Worm (Caenorhabditis elegans) whole organism, young adult: ENCODE measurements around the gene F54D5.2.

ENCODE experiments used
- B0035.1 ChIP-seq: sonication (generic microtip); optimal IDR thresholded peaks from 2 replicates; lab custom pipeline; 2016; ENCODE audit warnings: missing genetic modification characterization, mild to moderate bottlenecking, missing compliant biosample characterization, missing genotype, missing genetic modification reagents
- B0261.1 ChIP-seq: sonication (generic microtip); optimal IDR thresholded peaks from 2 replicates; lab custom pipeline; 2016; ENCODE audit warnings: mild to moderate bottlenecking, missing genetic modification characterization, moderate library complexity, missing compliant biosample characterization
- D2030.7 ChIP-seq: fragments of 200-800 bp; sonication (Bioruptor generic); IDR thresholded peaks from 2 replicates; pipeline ENCODE4 v1.3.6; 2022; ENCODE audit warnings: missing genetic modification reagents, missing genetic modification characterization, missing compliant biosample characterization
- F22D6.2 ChIP-seq: sonication (generic microtip); optimal IDR thresholded peaks from 2 replicates; lab custom pipeline; 2016; ENCODE audit warnings: mild to moderate bottlenecking, missing genetic modification characterization, missing compliant biosample characterization
- F33H1.4 ChIP-seq: fragments of 200-800 bp; sonication (Bioruptor generic); IDR thresholded peaks from 2 replicates; pipeline ENCODE4 v1.3.6; 2022; ENCODE audit warnings: missing genetic modification reagents, missing genetic modification characterization, missing compliant biosample characterization
- F49E8.2 ChIP-seq: sonication (generic microtip); optimal IDR thresholded peaks from 3 replicates; lab custom pipeline; 2017; ENCODE audit warnings: missing genetic modification characterization, mild to moderate bottlenecking, missing compliant biosample characterization, antibody characterized with exemption, moderate library complexity; ENCODE audit not compliant: insufficient read depth
- F52B5.7 ChIP-seq: sonication (generic microtip); optimal IDR thresholded peaks from 2 replicates; lab custom pipeline; 2016; ENCODE audit warnings: mild to moderate bottlenecking, missing genetic modification characterization, missing compliant biosample characterization
- Y95B8A.8 ChIP-seq: fragments of 200-800 bp; sonication (Bioruptor generic); IDR thresholded peaks from 2 replicates; pipeline ENCODE4 v1.3.6; 2022; ENCODE audit warnings: missing genetic modification reagents, missing genetic modification characterization, missing compliant biosample characterization
- ama-1 ChIP-seq, 3 experiments: fragments of 150-350 bp in 1 of 3; sonication (generic microtip) in 2 of 3; optimal IDR thresholded peaks; 2 replicates each; lab custom pipeline; 2014 to 2018; ENCODE audit warnings: missing biosample characterization in 2 of 3, missing genetic modification characterization in 2 of 3, missing genetic modification reagents in 2 of 3
- athp-1 ChIP-seq: sonication (generic microtip); optimal IDR thresholded peaks from 2 replicates; lab custom pipeline; 2017; ENCODE audit warnings: mild to moderate bottlenecking, missing genetic modification characterization, missing compliant biosample characterization
- cebp-2 ChIP-seq: fragments of 200-800 bp; sonication (Bioruptor generic); IDR thresholded peaks from 2 replicates; pipeline ENCODE4 v1.3.6; 2022; ENCODE audit warnings: missing genetic modification characterization, missing compliant biosample characterization
- ceh-100 ChIP-seq: fragments of 200-800 bp; sonication (Bioruptor generic); IDR thresholded peaks from 2 replicates; pipeline ENCODE4 v1.3.6; 2022; ENCODE audit warnings: missing genetic modification reagents, missing genetic modification characterization, missing compliant biosample characterization
- ceh-27 ChIP-seq: fragments of 200-800 bp; sonication (Bioruptor generic); optimal IDR thresholded peaks from 2 replicates; lab custom pipeline; 2018; ENCODE audit warnings: mild to moderate bottlenecking, missing genetic modification characterization, moderate library complexity, missing compliant biosample characterization
- ceh-79 ChIP-seq: sonication (generic microtip); optimal IDR thresholded peaks from 2 replicates; lab custom pipeline; 2017; ENCODE audit warnings: mild to moderate bottlenecking, missing genetic modification characterization, missing compliant biosample characterization
- ceh-91 ChIP-seq: fragments of 200-800 bp; sonication (Bioruptor generic); IDR thresholded peaks from 2 replicates; pipeline ENCODE4 v1.3.6; 2022; ENCODE audit warnings: missing genetic modification reagents, missing genetic modification characterization, missing compliant biosample characterization
- dpl-1 ChIP-seq: fragments of 150-350 bp; optimal IDR thresholded peaks from 2 replicates; lab custom pipeline; 2014; ENCODE audit warnings: missing biosample characterization, missing genetic modification reagents, missing genetic modification characterization
- efl-1 ChIP-seq: fragments of 150-350 bp; optimal IDR thresholded peaks from 2 replicates; lab custom pipeline; 2014; ENCODE audit warnings: missing biosample characterization, missing genetic modification reagents, missing genetic modification characterization
- egl-44 ChIP-seq: fragments of 200-800 bp; sonication (Bioruptor generic); IDR thresholded peaks from 2 replicates; pipeline ENCODE4 v1.3.6; 2022; ENCODE audit warnings: missing genetic modification reagents, missing genetic modification characterization, missing compliant biosample characterization
- egrh-3 ChIP-seq: fragments of 200-800 bp; sonication (Bioruptor generic); IDR thresholded peaks from 2 replicates; pipeline ENCODE4 v1.3.6; 2022; ENCODE audit warnings: missing genetic modification reagents, missing genetic modification characterization, missing compliant biosample characterization
- ekl-4 ChIP-seq: fragments of 200-800 bp; sonication (Bioruptor generic); IDR thresholded peaks from 2 replicates; pipeline ENCODE4 v1.3.6; 2022; ENCODE audit warnings: missing genetic modification reagents, missing genetic modification characterization, missing compliant biosample characterization
- gei-17 ChIP-seq: fragments of 200-800 bp; sonication (Bioruptor generic); optimal IDR thresholded peaks from 2 replicates; lab custom pipeline; 2018; ENCODE audit warnings: mild to moderate bottlenecking, missing genetic modification characterization, missing compliant biosample characterization
- let-526 ChIP-seq: fragments of 200-800 bp; sonication (Bioruptor generic); IDR thresholded peaks from 2 replicates; pipeline ENCODE4 v1.3.6; 2022; ENCODE audit warnings: missing genetic modification reagents, missing genetic modification characterization, missing compliant biosample characterization
- lin-54 ChIP-seq: fragments of 200-800 bp; sonication (Bioruptor generic); optimal IDR thresholded peaks from 2 replicates; lab custom pipeline; 2018; ENCODE audit warnings: mild to moderate bottlenecking, missing genetic modification characterization, missing compliant biosample characterization
- lsl-1 ChIP-seq: fragments of 200-800 bp; sonication (Bioruptor generic); optimal IDR thresholded peaks from 2 replicates; lab custom pipeline; 2018; ENCODE audit warnings: mild to moderate bottlenecking, missing genetic modification characterization, moderate library complexity, missing compliant biosample characterization
- madf-3 ChIP-seq: fragments of 200-800 bp; sonication (Bioruptor generic); IDR thresholded peaks from 2 replicates; pipeline ENCODE4 v1.3.6; 2022; ENCODE audit warnings: missing genetic modification reagents, missing genetic modification characterization, missing compliant biosample characterization
- madf-6 ChIP-seq: fragments of 200-800 bp; sonication (Bioruptor generic); IDR thresholded peaks from 2 replicates; pipeline ENCODE4 v1.3.6; 2022; ENCODE audit warnings: missing genetic modification reagents, missing genetic modification characterization, missing compliant biosample characterization
- nfya-1 ChIP-seq: sonication (generic microtip); optimal IDR thresholded peaks from 2 replicates; lab custom pipeline; 2017; ENCODE audit warnings: antibody characterized with exemption, missing compliant biosample characterization, missing genetic modification characterization, borderline replicate concordance; ENCODE audit not compliant: insufficient read depth
- nhr-120 ChIP-seq: fragments of 200-800 bp; sonication (Bioruptor generic); IDR thresholded peaks from 2 replicates; pipeline ENCODE4 v1.3.6; 2022; ENCODE audit warnings: missing genetic modification characterization, missing compliant biosample characterization
- nhr-90 ChIP-seq: sonication (generic microtip); optimal IDR thresholded peaks from 2 replicates; lab custom pipeline; 2016; ENCODE audit warnings: missing genotype, mild to moderate bottlenecking, missing genetic modification characterization, missing compliant biosample characterization
- rec-8 ChIP-seq, 2 experiments: sonication (generic microtip); optimal IDR thresholded peaks; 2 replicates each; lab custom pipeline; 2016; ENCODE audit warnings: mild to moderate bottlenecking in 2 of 2, missing genetic modification characterization in 2 of 2, missing genetic modification reagents in 2 of 2, missing genotype in 2 of 2, missing biosample characterization in 1 of 2, missing compliant biosample characterization in 1 of 2, moderate library complexity in 1 of 2
- sea-2 ChIP-seq: fragments of 200-800 bp; sonication (Bioruptor generic); IDR thresholded peaks from 2 replicates; pipeline ENCODE4 v1.3.6; 2022; ENCODE audit warnings: missing genetic modification characterization, missing compliant biosample characterization
- snpc-1.1 ChIP-seq: sonication (generic microtip); optimal IDR thresholded peaks from 2 replicates; lab custom pipeline; 2017; ENCODE audit warnings: missing genetic modification characterization, mild to moderate bottlenecking, missing compliant biosample characterization, antibody characterized with exemption, moderate library complexity, missing genotype, missing genetic modification reagents; ENCODE audit not compliant: insufficient read depth
- snpc-1.3 ChIP-seq: sonication (generic microtip); optimal IDR thresholded peaks from 2 replicates; lab custom pipeline; 2017; ENCODE audit warnings: missing genetic modification characterization, mild to moderate bottlenecking, missing compliant biosample characterization, antibody characterized with exemption, moderate library complexity, missing genotype, missing genetic modification reagents; ENCODE audit not compliant: insufficient read depth
- tbx-9 ChIP-seq: sonication (generic microtip); optimal IDR thresholded peaks from 2 replicates; lab custom pipeline; 2016; ENCODE audit warnings: borderline replicate concordance, missing genetic modification characterization, inconsistent platforms, missing compliant biosample characterization
- unc-130 ChIP-seq: sonication (generic microtip); optimal IDR thresholded peaks from 2 replicates; lab custom pipeline; 2016; ENCODE audit warnings: missing genetic modification reagents, missing genetic modification characterization, missing compliant biosample characterization
- xnd-1 ChIP-seq: sonication (generic microtip); optimal IDR thresholded peaks from 2 replicates; lab custom pipeline; 2016; ENCODE audit warnings: missing genotype, missing genetic modification reagents, missing genetic modification characterization, missing compliant biosample characterization
- zfh-2 ChIP-seq: fragments of 200-800 bp; sonication (Bioruptor generic); conservative IDR thresholded peaks from 2 replicates; pipeline ENCODE4 v1.3.6; 2022; ENCODE audit warnings: missing genetic modification reagents, missing genetic modification characterization, missing compliant biosample characterization
- ztf-28 ChIP-seq: fragments of 200-800 bp; sonication (Bioruptor generic); IDR thresholded peaks from 2 replicates; pipeline ENCODE4 v1.3.6; 2022; ENCODE audit warnings: missing genetic modification reagents, missing genetic modification characterization, missing compliant biosample characterization

F54D5.2 gene

ce11 chrII:11572944-11573343, at the start of gene F54D5.2:
F54D5.2 (plus strand) TSS chrII:11573180.
- peak; percentile 84 for TF ChIP-seq F33H1.4 (GFP tag; lab: Robert Waterston, UW)
- no peak for TF ChIP-seq ceh-79
- TF ChIP-seq F49E8.2, result peak; percentile 32
- TF ChIP-seq nfya-1 (tag; lab: Kevin White, UChicago), result no peak
- 0 out of 2 replicates have a peak, but pooled peaks have one; percentile 31 for TF ChIP-seq ceh-91 (GFP tag; lab: Robert Waterston, UW)
- TF ChIP-seq madf-6 (GFP tag; lab: Robert Waterston, UW), result peak; percentile 79
- peak; percentile 62 for TF ChIP-seq xnd-1 (tag; lab: Kevin White, UChicago)
- TF ChIP-seq D2030.7 (GFP tag; lab: Robert Waterston, UW), result 0 out of 2 replicates have a peak, but pooled peaks have one; percentile 12
- no peak for TF ChIP-seq cebp-2
- TF ChIP-seq lin-54 (GFP tag; lab: Kevin White, UChicago), result peak; percentile 74
- no peak for TF ChIP-seq madf-3
- no peak for TF ChIP-seq ztf-28 (GFP tag; lab: Robert Waterston, UW)
- no peak for TF ChIP-seq B0035.1
- TF ChIP-seq Y95B8A.8 (GFP tag; lab: Robert Waterston, UW), result no peak
- TF ChIP-seq dpl-1, result peak; percentile 9
- TF ChIP-seq efl-1 (GFP tag; lab: Kevin White, UChicago), result peak; percentile 39
- peak; percentile 89 for TF ChIP-seq lsl-1

ce11 chrII:11526954-11527353, 46.0 kb upstream of the F54D5.2 start, which contains the start of gene age-1:
age-1 (minus strand) TSS chrII:11527054.
- no peak for TF ChIP-seq ama-1 (optimal IDR thresholded peaks at IDR 0.05; lab: Kevin White, UChicago)
- TF ChIP-seq ama-1 (GFP tag; optimal IDR thresholded peaks at IDR 0.05; lab: Kevin White, UChicago), result no peak
- no peak for TF ChIP-seq xnd-1 (tag; lab: Kevin White, UChicago)
- no peak for TF ChIP-seq zfh-2 (GFP tag; lab: Robert Waterston, UW)
- no peak for TF ChIP-seq nfya-1 (tag; lab: Kevin White, UChicago)
- TF ChIP-seq rec-8 (tag; optimal IDR thresholded peaks at IDR 0.05; lab: Kevin White, UChicago), result no peak
- TF ChIP-seq egl-44 (GFP tag; lab: Robert Waterston, UW), result no peak
- TF ChIP-seq B0261.1 (tag; lab: Kevin White, UChicago), result no peak
- TF ChIP-seq tbx-9 (tag; lab: Kevin White, UChicago), result no peak
- no peak for TF ChIP-seq ceh-27
- no peak for TF ChIP-seq B0035.1
- no peak for TF ChIP-seq nhr-120 (GFP tag; lab: Robert Waterston, UW)
- no peak for TF ChIP-seq let-526 (GFP tag; lab: Robert Waterston, UW)
- no peak for TF ChIP-seq madf-3
- no peak for TF ChIP-seq lin-54 (GFP tag; lab: Kevin White, UChicago)
- no peak for TF ChIP-seq snpc-1.1 (tag; lab: Kevin White, UChicago)
- TF ChIP-seq nhr-90 (tag; lab: Kevin White, UChicago), result no peak
- no peak for TF ChIP-seq ekl-4
- TF ChIP-seq gei-17, result no peak
- no peak for TF ChIP-seq F22D6.2 (tag; lab: Kevin White, UChicago)
- no peak for TF ChIP-seq F52B5.7 (tag; lab: Kevin White, UChicago)

ce11 chrII:11533716-11534115, 39.3 kb upstream of the F54D5.2 start, which contains the start of gene mdt-8:
mdt-8 (minus strand) TSS chrII:11533816.
- TF ChIP-seq nhr-120 (GFP tag; lab: Robert Waterston, UW), result no peak
- TF ChIP-seq ceh-100 (GFP tag; lab: Robert Waterston, UW), result 0 out of 2 replicates have a peak, but pooled peaks have one; percentile 13
- TF ChIP-seq sea-2 (GFP tag; lab: Robert Waterston, UW), result no peak
- TF ChIP-seq athp-1 (tag; lab: Kevin White, UChicago), result no peak
- no peak for TF ChIP-seq egrh-3 (GFP tag; lab: Robert Waterston, UW)
- TF ChIP-seq snpc-1.3 (tag; lab: Kevin White, UChicago), result no peak
- peak; percentile 39; the same call in 1 of the 2 replicates for TF ChIP-seq madf-6 (GFP tag; lab: Robert Waterston, UW)
- TF ChIP-seq unc-130, result no peak
